Worm (Caenorhabditis elegans): ENCODE results near the gene F09E5.3.

DNA sequence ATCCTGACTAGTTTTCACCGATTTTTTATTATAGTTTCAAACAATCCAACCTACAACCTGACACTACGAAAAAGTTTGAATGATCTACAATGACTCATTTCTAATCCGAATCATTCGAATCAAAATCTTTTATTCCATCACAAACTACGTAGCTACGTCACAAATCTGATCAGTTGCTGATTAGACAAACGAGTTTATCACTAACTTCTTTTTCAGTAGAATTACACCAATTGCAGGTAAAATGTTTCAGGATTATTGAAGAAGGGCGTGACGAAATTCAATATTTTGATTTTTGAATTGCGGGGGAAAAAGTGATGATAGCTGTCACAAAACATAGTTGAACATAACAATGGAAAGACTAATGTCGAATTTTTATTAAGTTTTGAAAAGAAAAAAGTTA lies 32.2 kb upstream of the F09E5.3 start:
- TF ChIP-seq unc-130 (GFP tag; optimal IDR thresholded peaks at IDR 0.05) = no peak
- no peak for TF ChIP-seq pha-4 (GFP tag; IDR thresholded peaks at IDR 0.05)
- no peak for TF ChIP-seq pha-4 (tag; optimal IDR thresholded peaks at IDR 0.05)
- no peak for TF ChIP-seq lin-29 (GFP tag; IDR thresholded peaks at IDR 0.05)
- TF ChIP-seq daf-16 (GFP tag; optimal IDR thresholded peaks at IDR 0.05) = no peak
- no peak for TF ChIP-seq daf-16 (tag; optimal IDR thresholded peaks at IDR 0.05)
- no peak for TF ChIP-seq arid-1 (GFP tag; conservative IDR thresholded peaks at IDR 0.05)
